Worm (Caenorhabditis elegans) whole organism, L4/young adult: ENCODE data around the gene F49E2.5.

Experiments
- dao-5 ChIP-seq: sonication (generic microtip); optimal IDR thresholded peaks from 2 replicates; lab custom pipeline; 2016; ENCODE audit warnings: missing genotype, missing genetic modification characterization, moderate library complexity, missing compliant biosample characterization
- him-1 ChIP-seq: sonication (generic microtip); optimal IDR thresholded peaks from 2 replicates; lab custom pipeline; 2016; ENCODE audit warnings: missing genotype, missing genetic modification reagents, missing genetic modification characterization, missing compliant biosample characterization

DNA sequence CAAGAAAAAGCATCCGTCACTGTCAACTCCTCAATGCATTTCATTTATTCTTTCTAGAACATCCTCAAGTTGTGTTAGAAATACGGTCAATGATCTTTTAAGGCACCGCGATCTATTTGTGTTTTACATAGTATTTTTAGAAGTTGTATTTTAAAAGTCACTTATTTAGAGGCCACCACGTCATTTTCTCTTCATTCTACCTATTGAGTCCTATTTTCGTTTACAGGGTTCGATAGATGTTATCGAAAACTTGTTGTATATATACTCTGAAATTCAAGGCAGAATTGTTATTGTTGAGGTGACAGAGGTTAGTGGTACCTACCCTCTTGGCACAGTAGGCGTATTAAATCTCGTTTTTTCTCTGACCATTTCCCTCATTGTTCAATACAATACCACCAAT, 33.9 kb upstream of the F49E2.5 start:
- TF ChIP-seq him-1 (tag; lab: Kevin White, UChicago), result no peak
- TF ChIP-seq dao-5 (tag; lab: Kevin White, UChicago), result no peak
